Fruit fly (Drosophila melanogaster) Kc167 (cell line): ENCODE results near the gene CG32374.

ENCODE experiments used
- Myc ChIP-seq: fragments of >200 bp; optimal IDR thresholded peaks from 2 replicates; lab custom pipeline; 2017; ENCODE audit warnings: missing external identifiers
- Sin3A ChIP-seq: fragments of >200 bp; optimal IDR thresholded peaks from 2 replicates; lab custom pipeline; 2018; ENCODE audit warnings: missing external identifiers
- h ChIP-seq: fragments of >200 bp; optimal IDR thresholded peaks from 3 replicates; lab custom pipeline; 2018; ENCODE audit warnings: missing external identifiers
- insv ChIP-seq: fragments of >200 bp; optimal IDR thresholded peaks from 3 replicates; lab custom pipeline; 2018; ENCODE audit warnings: missing external identifiers
- psq ChIP-seq: fragments of >200 bp; optimal IDR thresholded peaks from 2 replicates; lab custom pipeline; 2017; ENCODE audit warnings: missing external identifiers
- ttk ChIP-seq: sonication (Bioruptor generic); optimal IDR thresholded peaks from 2 replicates; lab custom pipeline; 2017; ENCODE audit warnings: missing external identifiers

dm6 chr3L:7541068-7541467, at the start of gene CG32374:
- TF ChIP-seq psq: no peak
- no peak for TF ChIP-seq h (lab: Kevin White, UChicago)
- TF ChIP-seq Myc (lab: Kevin White, UChicago): no peak
- TF ChIP-seq insv (lab: Kevin White, UChicago): no peak
- TF ChIP-seq Sin3A: no peak
- TF ChIP-seq ttk (lab: Kevin White, UChicago): no peak
